Worm (Caenorhabditis elegans) whole organism, young adult: ENCODE data around the gene cyp-32B1.

Source experiments
- B0035.1 ChIP-seq: sonication (generic microtip); optimal IDR thresholded peaks from 2 replicates; lab custom pipeline; 2016; ENCODE audit warnings: missing genetic modification characterization, mild to moderate bottlenecking, missing compliant biosample characterization, missing genotype, missing genetic modification reagents
- B0261.1 ChIP-seq: sonication (generic microtip); optimal IDR thresholded peaks from 2 replicates; lab custom pipeline; 2016; ENCODE audit warnings: mild to moderate bottlenecking, missing genetic modification characterization, moderate library complexity, missing compliant biosample characterization
- C06A6.2 ChIP-seq: fragments of 200-800 bp; sonication (Bioruptor generic); conservative IDR thresholded peaks from 2 replicates; pipeline ENCODE4 v1.3.6; 2022; ENCODE audit warnings: missing genetic modification characterization, missing compliant biosample characterization
- F10E7.11 ChIP-seq: sonication (generic microtip); optimal IDR thresholded peaks from 2 replicates; lab custom pipeline; 2017; ENCODE audit warnings: mild to moderate bottlenecking, missing genetic modification characterization, moderate library complexity, missing compliant biosample characterization
- F39B2.1 ChIP-seq: fragments of 200-800 bp; sonication (Bioruptor generic); IDR thresholded peaks from 2 replicates; pipeline ENCODE4 v1.3.6; 2022; ENCODE audit warnings: missing genetic modification reagents, missing genetic modification characterization, missing compliant biosample characterization
- F52B5.7 ChIP-seq: sonication (generic microtip); optimal IDR thresholded peaks from 2 replicates; lab custom pipeline; 2016; ENCODE audit warnings: mild to moderate bottlenecking, missing genetic modification characterization, missing compliant biosample characterization
- K11D2.4 ChIP-seq: fragments of 200-800 bp; sonication (Bioruptor generic); IDR thresholded peaks from 2 replicates; pipeline ENCODE4 v1.3.6; 2022; ENCODE audit warnings: missing genetic modification reagents, missing genetic modification characterization, missing compliant biosample characterization
- K12H6.12 ChIP-seq: fragments of 200-800 bp; sonication (Bioruptor generic); optimal IDR thresholded peaks from 2 replicates; lab custom pipeline; 2018; ENCODE audit warnings: mild to moderate bottlenecking, missing genetic modification characterization, missing compliant biosample characterization
- T26A5.8 ChIP-seq: sonication (generic microtip); optimal IDR thresholded peaks from 2 replicates; lab custom pipeline; 2016; ENCODE audit warnings: missing genetic modification characterization, missing compliant biosample characterization
- Y56A3A.18 ChIP-seq: fragments of 200-800 bp; sonication (Bioruptor generic); IDR thresholded peaks from 2 replicates; pipeline ENCODE4 v1.3.6; 2022; ENCODE audit warnings: missing genetic modification reagents, missing genetic modification characterization, missing compliant biosample characterization
- ZK185.1 ChIP-seq: sonication (generic microtip); optimal IDR thresholded peaks from 2 replicates; lab custom pipeline; 2016; ENCODE audit warnings: mild to moderate bottlenecking, missing genetic modification characterization, missing compliant biosample characterization; ENCODE audit not compliant: poor library complexity, severe bottlenecking
- athp-1 ChIP-seq: sonication (generic microtip); optimal IDR thresholded peaks from 2 replicates; lab custom pipeline; 2017; ENCODE audit warnings: mild to moderate bottlenecking, missing genetic modification characterization, missing compliant biosample characterization
- attf-5 ChIP-seq: fragments of 200-800 bp; sonication (Bioruptor generic); optimal IDR thresholded peaks from 2 replicates; lab custom pipeline; 2018; ENCODE audit warnings: mild to moderate bottlenecking, missing genetic modification characterization, missing compliant biosample characterization
- bed-1 ChIP-seq: fragments of 200-800 bp; sonication (Bioruptor generic); IDR thresholded peaks from 2 replicates; pipeline ENCODE4 v1.3.6; 2022; ENCODE audit warnings: missing genetic modification reagents, missing genetic modification characterization, missing compliant biosample characterization
- cebp-2 ChIP-seq: fragments of 200-800 bp; sonication (Bioruptor generic); IDR thresholded peaks from 2 replicates; pipeline ENCODE4 v1.3.6; 2022; ENCODE audit warnings: missing genetic modification characterization, missing compliant biosample characterization
- ceh-58 ChIP-seq: fragments of 200-800 bp; sonication (Bioruptor generic); IDR thresholded peaks from 2 replicates; pipeline ENCODE4 v1.3.6; 2022; ENCODE audit warnings: missing genetic modification characterization, missing compliant biosample characterization
- ceh-79 ChIP-seq: sonication (generic microtip); optimal IDR thresholded peaks from 2 replicates; lab custom pipeline; 2017; ENCODE audit warnings: mild to moderate bottlenecking, missing genetic modification characterization, missing compliant biosample characterization
- die-1 ChIP-seq: sonication (generic microtip); optimal IDR thresholded peaks from 2 replicates; lab custom pipeline; 2016; ENCODE audit warnings: missing genotype, mild to moderate bottlenecking, missing genetic modification characterization, missing compliant biosample characterization
- dpl-1 ChIP-seq: fragments of 150-350 bp; optimal IDR thresholded peaks from 2 replicates; lab custom pipeline; 2014; ENCODE audit warnings: missing biosample characterization, missing genetic modification reagents, missing genetic modification characterization
- efl-1 ChIP-seq: fragments of 150-350 bp; optimal IDR thresholded peaks from 2 replicates; lab custom pipeline; 2014; ENCODE audit warnings: missing biosample characterization, missing genetic modification reagents, missing genetic modification characterization
- egl-44 ChIP-seq: fragments of 200-800 bp; sonication (Bioruptor generic); IDR thresholded peaks from 2 replicates; pipeline ENCODE4 v1.3.6; 2022; ENCODE audit warnings: missing genetic modification reagents, missing genetic modification characterization, missing compliant biosample characterization
- ekl-4 ChIP-seq: fragments of 200-800 bp; sonication (Bioruptor generic); IDR thresholded peaks from 2 replicates; pipeline ENCODE4 v1.3.6; 2022; ENCODE audit warnings: missing genetic modification reagents, missing genetic modification characterization, missing compliant biosample characterization
- fkh-3 ChIP-seq: sonication (generic microtip); optimal IDR thresholded peaks from 2 replicates; lab custom pipeline; 2016; ENCODE audit warnings: mild to moderate bottlenecking, missing genetic modification characterization, missing compliant biosample characterization
- him-1 ChIP-seq: sonication (generic microtip); optimal IDR thresholded peaks from 2 replicates; lab custom pipeline; 2016; ENCODE audit warnings: missing genotype, missing genetic modification reagents, missing genetic modification characterization, missing compliant biosample characterization
- hmg-20 ChIP-seq: fragments of 200-800 bp; sonication (Bioruptor generic); IDR thresholded peaks from 2 replicates; pipeline ENCODE4 v1.3.6; 2022; ENCODE audit warnings: missing genetic modification reagents, missing genetic modification characterization, missing compliant biosample characterization
- hsf-1 ChIP-seq: fragments of 200-800 bp; sonication (Bioruptor generic); IDR thresholded peaks from 2 replicates; pipeline ENCODE4 v1.3.6; 2022; ENCODE audit warnings: missing genetic modification reagents, missing genetic modification characterization, missing compliant biosample characterization
- let-607 ChIP-seq, 2 experiments: fragments of 200-800 bp in 1 of 2; sonication (Bioruptor generic) in 1 of 2; sonication (generic microtip) in 1 of 2; optimal IDR thresholded peaks; 2 replicates each; lab custom pipeline; 2016 to 2018; ENCODE audit warnings: mild to moderate bottlenecking in 2 of 2, missing compliant biosample characterization in 2 of 2, missing genetic modification characterization in 2 of 2, moderate library complexity in 2 of 2, missing genotype in 1 of 2
- lir-1 ChIP-seq: fragments of 200-800 bp; sonication (Bioruptor generic); conservative IDR thresholded peaks from 2 replicates; pipeline ENCODE4 v1.3.6; 2022; ENCODE audit warnings: missing genetic modification reagents, missing genetic modification characterization, missing compliant biosample characterization
- madf-6 ChIP-seq: fragments of 200-800 bp; sonication (Bioruptor generic); IDR thresholded peaks from 2 replicates; pipeline ENCODE4 v1.3.6; 2022; ENCODE audit warnings: missing genetic modification reagents, missing genetic modification characterization, missing compliant biosample characterization
- madf-8 ChIP-seq: fragments of 200-800 bp; sonication (Bioruptor generic); conservative IDR thresholded peaks from 2 replicates; pipeline ENCODE4 v1.3.6; 2022; ENCODE audit warnings: missing genetic modification reagents, missing genetic modification characterization, missing compliant biosample characterization
- mcd-1 ChIP-seq: fragments of 200-800 bp; sonication (Bioruptor generic); IDR thresholded peaks from 2 replicates; pipeline ENCODE4 v1.3.6; 2022; ENCODE audit warnings: missing genetic modification reagents, missing genetic modification characterization, missing compliant biosample characterization
- nfyb-1 ChIP-seq: fragments of 200-800 bp; sonication (Bioruptor generic); IDR thresholded peaks from 2 replicates; pipeline ENCODE4 v1.3.6; 2022; ENCODE audit warnings: missing genetic modification reagents, missing genetic modification characterization, missing compliant biosample characterization
- nhr-80 ChIP-seq: sonication (generic microtip); optimal IDR thresholded peaks from 2 replicates; lab custom pipeline; 2016; ENCODE audit warnings: missing genetic modification characterization, missing compliant biosample characterization
- rec-8 ChIP-seq, 2 experiments: sonication (generic microtip); optimal IDR thresholded peaks; 2 replicates each; lab custom pipeline; 2016; ENCODE audit warnings: mild to moderate bottlenecking in 2 of 2, missing genetic modification characterization in 2 of 2, missing genetic modification reagents in 2 of 2, missing genotype in 2 of 2, missing biosample characterization in 1 of 2, missing compliant biosample characterization in 1 of 2, moderate library complexity in 1 of 2
- repo-1 ChIP-seq: sonication (generic microtip); optimal IDR thresholded peaks from 2 replicates; lab custom pipeline; 2017; ENCODE audit warnings: mild to moderate bottlenecking, missing genetic modification characterization, missing compliant biosample characterization
- snpc-3.4 ChIP-seq: sonication (generic microtip); optimal IDR thresholded peaks from 2 replicates; lab custom pipeline; 2017; ENCODE audit warnings: missing genetic modification characterization, mild to moderate bottlenecking, missing compliant biosample characterization, antibody characterized with exemption, moderate library complexity, missing genotype, missing genetic modification reagents
- tbp1 ChIP-seq: fragments of 200-800 bp; sonication (Bioruptor generic); optimal IDR thresholded peaks from 2 replicates; lab custom pipeline; 2018; ENCODE audit warnings: mild to moderate bottlenecking, missing genetic modification characterization, missing compliant biosample characterization
- tbx-9 ChIP-seq: sonication (generic microtip); optimal IDR thresholded peaks from 2 replicates; lab custom pipeline; 2016; ENCODE audit warnings: borderline replicate concordance, missing genetic modification characterization, inconsistent platforms, missing compliant biosample characterization
- xnd-1 ChIP-seq: sonication (generic microtip); optimal IDR thresholded peaks from 2 replicates; lab custom pipeline; 2016; ENCODE audit warnings: missing genotype, missing genetic modification reagents, missing genetic modification characterization, missing compliant biosample characterization
- ztf-22 ChIP-seq: fragments of 200-800 bp; sonication (Bioruptor generic); optimal IDR thresholded peaks from 2 replicates; lab custom pipeline; 2018; ENCODE audit warnings: mild to moderate bottlenecking, missing genetic modification characterization, moderate library complexity, missing compliant biosample characterization
- ztf-26 ChIP-seq: sonication (generic microtip); optimal IDR thresholded peaks from 2 replicates; lab custom pipeline; 2017; ENCODE audit warnings: missing genetic modification characterization, missing compliant biosample characterization
- ztf-6 ChIP-seq: fragments of 200-800 bp; sonication (Bioruptor generic); IDR thresholded peaks from 2 replicates; pipeline ENCODE4 v1.3.6; 2022; ENCODE audit warnings: missing genetic modification reagents, missing genetic modification characterization, missing compliant biosample characterization

Gene cyp-32B1

DNA sequence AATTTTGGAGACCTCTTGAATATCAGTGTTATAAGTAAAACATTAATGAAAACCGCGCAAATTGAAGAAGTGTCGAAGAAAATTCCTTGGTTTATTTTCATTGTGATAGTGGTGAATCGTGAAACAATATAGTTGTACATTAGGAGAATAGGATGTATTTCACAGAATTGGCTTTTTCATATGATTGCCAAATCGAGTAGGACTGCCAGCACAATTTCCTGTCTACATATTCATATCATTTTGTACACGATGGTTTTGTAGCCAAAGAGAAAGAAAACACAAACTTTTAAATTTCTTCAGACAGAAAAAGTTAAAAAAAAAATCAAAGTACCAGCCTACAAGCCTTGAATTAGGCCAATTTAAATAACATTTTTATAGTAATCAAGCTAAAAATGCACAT, 37.5 kb downstream of the cyp-32B1 start, which contains the start of gene str-255:
Gene str-255, minus strand, starts transcription at position 101 of the 400 bp plus-strand sequence.
- TF ChIP-seq nfyb-1 (GFP tag; lab: Robert Waterston, UW) (no peak), let-607 (tag; optimal IDR thresholded peaks at IDR 0.05; lab: Kevin White, UChicago) (no peak), B0035.1 (tag; lab: Kevin White, UChicago) (no peak), tbx-9 (no peak), ekl-4 (GFP tag; lab: Robert Waterston, UW) (no peak), ztf-26 (tag; lab: Kevin White, UChicago) (no peak), egl-44 (no peak), snpc-3.4 (tag; lab: Kevin White, UChicago) (no peak), ztf-22 (GFP tag; lab: Kevin White, UChicago) (no peak), F10E7.11 (tag; lab: Kevin White, UChicago) (no peak), die-1 (tag; lab: Kevin White, UChicago) (no peak), mcd-1 (no peak), B0261.1 (tag; lab: Kevin White, UChicago) (no peak), hmg-20 (GFP tag; lab: Robert Waterston, UW) (no peak), ceh-58 (no peak), athp-1 (tag; lab: Kevin White, UChicago) (no peak), lir-1 (GFP tag; lab: Robert Waterston, UW) (no peak), him-1 (tag; lab: Kevin White, UChicago) (no peak)

DNA sequence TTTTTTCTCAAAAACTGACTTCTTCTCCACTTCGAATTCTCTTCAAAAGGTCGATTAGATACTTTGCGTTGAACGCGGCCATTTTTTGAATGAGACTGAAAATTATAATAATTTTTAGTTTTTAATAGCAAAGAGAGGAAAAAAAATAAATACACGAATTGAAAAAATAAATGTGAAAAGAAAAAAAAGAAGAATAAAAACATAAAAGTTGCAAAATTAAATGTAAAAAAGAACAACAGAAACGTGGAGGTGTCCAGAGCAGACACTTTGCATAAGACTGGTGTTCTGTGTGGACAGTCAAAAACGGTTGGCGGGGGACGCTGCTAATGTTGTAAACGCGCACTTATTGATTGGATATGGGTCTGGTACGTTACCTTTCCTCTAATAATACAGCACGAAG, 41.9 kb downstream of the cyp-32B1 start, which contains the start of gene C45H4.14:
Gene C45H4.14, minus strand, starts transcription at position 101 of the 400 bp plus-strand sequence.
- 0 out of 2 replicates have a peak, but pooled peaks have one; percentile 9 for TF ChIP-seq madf-8 (GFP tag; lab: Robert Waterston, UW)
- no peak for TF ChIP-seq ztf-6 (GFP tag; lab: Robert Waterston, UW)
- TF ChIP-seq efl-1 (GFP tag; lab: Kevin White, UChicago): peak; percentile 45

DNA sequence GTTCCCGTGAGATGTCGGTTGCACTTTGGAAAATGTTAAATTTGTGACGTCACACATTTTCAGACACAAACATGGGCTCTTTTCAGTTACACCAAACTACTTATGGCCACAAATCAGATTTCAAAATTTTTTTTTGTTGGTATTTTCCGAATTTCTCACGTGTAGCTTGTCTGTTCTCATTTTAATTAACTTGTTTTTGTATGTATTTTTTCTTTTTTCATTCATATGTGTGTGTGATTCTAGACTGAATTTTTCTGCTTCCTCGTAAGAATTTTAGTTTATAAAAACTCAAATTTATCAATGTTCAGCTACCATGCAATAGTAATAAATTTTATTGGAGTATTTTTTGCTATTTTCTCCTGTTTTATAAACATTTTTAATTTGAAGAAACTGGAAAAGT, 44.4 kb downstream of the cyp-32B1 start, which contains the start of gene srbc-22:
Gene srbc-22, plus strand, starts transcription at position 301 of the 400 bp plus-strand sequence.
- TF ChIP-seq repo-1 (tag; lab: Kevin White, UChicago) (no peak), fkh-3 (tag; lab: Kevin White, UChicago) (no peak), ceh-79 (tag; lab: Kevin White, UChicago) (no peak), him-1 (tag; lab: Kevin White, UChicago) (no peak), snpc-3.4 (tag; lab: Kevin White, UChicago) (no peak), madf-6 (GFP tag; lab: Robert Waterston, UW) (no peak), F10E7.11 (tag; lab: Kevin White, UChicago) (no peak)

DNA sequence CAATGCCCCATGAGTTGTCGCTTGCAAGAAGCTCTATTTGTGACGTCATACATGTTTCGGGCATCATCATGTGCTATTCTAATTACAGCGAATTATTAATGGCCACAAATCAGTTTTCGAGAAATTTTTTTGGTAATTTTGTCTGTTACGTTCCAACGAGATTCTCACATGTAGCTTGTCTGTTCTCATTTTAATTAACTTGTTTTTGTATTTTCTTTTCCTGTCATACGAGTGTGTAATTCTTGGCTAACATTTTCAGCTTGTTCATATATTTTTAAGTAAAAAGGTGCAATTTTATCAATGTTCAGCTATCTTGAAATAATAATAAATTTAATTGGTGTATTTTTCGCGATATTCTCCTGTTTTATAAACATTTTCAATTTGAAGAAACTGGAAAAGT, 46.0 kb downstream of the cyp-32B1 start, which contains the start of gene srbc-21:
Gene srbc-21, plus strand, starts transcription at position 301 of the 400 bp plus-strand sequence.
- TF ChIP-seq nfyb-1 (GFP tag; lab: Robert Waterston, UW) (no peak), hsf-1 (no peak), Y56A3A.18 (GFP tag; lab: Robert Waterston, UW) (no peak), xnd-1 (no peak), F10E7.11 (tag; lab: Kevin White, UChicago) (no peak), attf-5 (no peak), lir-1 (GFP tag; lab: Robert Waterston, UW) (no peak), rec-8 (tag; optimal IDR thresholded peaks at IDR 0.05; lab: Kevin White, UChicago) (no peak), bed-1 (no peak), repo-1 (tag; lab: Kevin White, UChicago) (no peak)

DNA sequence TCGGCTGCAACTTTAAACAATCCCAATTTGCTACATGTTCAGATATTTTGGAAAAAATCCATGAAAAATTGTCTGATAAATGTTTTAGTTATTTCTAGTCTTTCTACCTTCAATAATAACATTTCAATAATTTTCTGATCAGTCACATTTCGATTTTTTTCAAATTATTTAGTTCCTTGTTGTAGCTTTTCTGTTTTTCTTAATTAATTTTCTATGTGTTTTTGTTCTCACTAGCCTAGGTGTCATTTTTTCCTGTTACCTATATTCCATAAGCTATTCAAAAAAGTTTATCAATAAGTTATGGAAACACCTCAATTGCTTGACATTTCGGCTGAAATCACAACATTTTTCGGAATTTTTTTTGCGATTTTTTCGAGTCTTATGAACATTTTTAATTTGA, 47.9 kb downstream of the cyp-32B1 start, which contains the start of gene srbc-23:
Gene srbc-23, plus strand, starts transcription at position 301 of the 400 bp plus-strand sequence.
- TF ChIP-seq K12H6.12 (tag; lab: Kevin White, UChicago): no peak
- TF ChIP-seq K11D2.4 (GFP tag; lab: Robert Waterston, UW): no peak
- no peak for TF ChIP-seq C06A6.2 (GFP tag; lab: Robert Waterston, UW)
- TF ChIP-seq ekl-4 (GFP tag; lab: Robert Waterston, UW): no peak
- no peak for TF ChIP-seq dpl-1 (GFP tag; lab: Kevin White, UChicago)
- TF ChIP-seq nhr-80 (tag; lab: Kevin White, UChicago): no peak
- no peak for TF ChIP-seq madf-6 (GFP tag; lab: Robert Waterston, UW)
- TF ChIP-seq F52B5.7 (tag; lab: Kevin White, UChicago): no peak
- TF ChIP-seq T26A5.8 (tag; lab: Kevin White, UChicago): no peak
- TF ChIP-seq cebp-2: no peak
- no peak for TF ChIP-seq attf-5
- TF ChIP-seq F39B2.1 (GFP tag; lab: Robert Waterston, UW): no peak
- TF ChIP-seq tbp1 (GFP tag; lab: Kevin White, UChicago): no peak
- TF ChIP-seq ZK185.1: no peak
